Worm (Caenorhabditis elegans) whole organism, young adult: Measurements from ENCODE around the gene Y66A7A.7.

Source experiments
- T26A5.8 ChIP-seq: sonication (generic microtip); optimal IDR thresholded peaks from 2 replicates; lab custom pipeline; 2016; ENCODE audit warnings: missing genetic modification characterization, missing compliant biosample characterization
- ekl-4 ChIP-seq: fragments of 200-800 bp; sonication (Bioruptor generic); IDR thresholded peaks from 2 replicates; pipeline ENCODE4 v1.3.6; 2022; ENCODE audit warnings: missing genetic modification reagents, missing genetic modification characterization, missing compliant biosample characterization
- pha-4 ChIP-seq: fragments of 150-350 bp; sonication (generic microtip); optimal IDR thresholded peaks from 2 replicates; lab custom pipeline; 2014; ENCODE audit warnings: missing biosample characterization, missing genetic modification reagents, missing genetic modification characterization
- sdz-38 ChIP-seq: sonication (generic microtip); optimal IDR thresholded peaks from 2 replicates; lab custom pipeline; 2016; ENCODE audit warnings: missing genotype, missing genetic modification characterization, missing compliant biosample characterization
- snpc-4 ChIP-seq, 5 experiments: fragments of 150-350 bp in 1 of 5; sonication (generic microtip) in 4 of 5; optimal IDR thresholded peaks; 2 replicates each; lab custom pipeline; 2014 to 2018; ENCODE audit warnings: missing genetic modification characterization in 5 of 5, missing biosample characterization in 3 of 5, antibody characterized with exemption in 2 of 5, mild to moderate bottlenecking in 2 of 5, missing compliant biosample characterization in 2 of 5, missing genotype in 2 of 5, moderate library complexity in 2 of 5, missing genetic modification reagents in 1 of 5
- tbx-9 ChIP-seq: sonication (generic microtip); optimal IDR thresholded peaks from 2 replicates; lab custom pipeline; 2016; ENCODE audit warnings: borderline replicate concordance, missing genetic modification characterization, inconsistent platforms, missing compliant biosample characterization
- unc-62 ChIP-seq: fragments of 150-350 bp; optimal IDR thresholded peaks from 2 replicates; lab custom pipeline; 2014; ENCODE audit warnings: missing biosample characterization, missing genetic modification reagents, missing genetic modification characterization

ce11 chrIII:11656389-11656788, 27.1 kb upstream of the Y66A7A.7 start:
- no peak for TF ChIP-seq ekl-4 (GFP tag; lab: Robert Waterston, UW)
- no peak for TF ChIP-seq sdz-38 (tag; lab: Kevin White, UChicago)
- no peak for TF ChIP-seq snpc-4 (GFP tag; optimal IDR thresholded peaks at IDR 0.05; lab: Kevin White, UChicago)
- no peak for TF ChIP-seq snpc-4 (tag; optimal IDR thresholded peaks at IDR 0.05; lab: Kevin White, UChicago)
- no peak for TF ChIP-seq T26A5.8 (tag; lab: Kevin White, UChicago)
- no peak for TF ChIP-seq unc-62 (GFP tag; lab: Kevin White, UChicago)
- no peak for TF ChIP-seq tbx-9 (tag; lab: Kevin White, UChicago)
- no peak for TF ChIP-seq pha-4
